Worm (Caenorhabditis elegans) whole organism, L4/young adult: ENCODE data around the gene vha-12.
"Not testable (repeated sequence)": the region's sequence is repeated elsewhere in the genome, so short reads cannot be mapped to it uniquely, and the experiment has no call there.

Experiments used
- W03F9.2 ChIP-seq: fragments of 150-350 bp; optimal IDR thresholded peaks from 2 replicates; lab custom pipeline; 2014; ENCODE audit warnings: missing biosample characterization, missing genetic modification characterization
- dao-5 ChIP-seq: sonication (generic microtip); optimal IDR thresholded peaks from 2 replicates; lab custom pipeline; 2016; ENCODE audit warnings: missing genotype, missing genetic modification characterization, moderate library complexity, missing compliant biosample characterization
- him-1 ChIP-seq: sonication (generic microtip); optimal IDR thresholded peaks from 2 replicates; lab custom pipeline; 2016; ENCODE audit warnings: missing genotype, missing genetic modification reagents, missing genetic modification characterization, missing compliant biosample characterization

vha-12 gene

ce11 chrX:4207385-4207784 is 16.5 kb downstream of the vha-12 start, which contains the start of gene F20B6.9:
Gene F20B6.9 (minus strand): TSS chrX:4207485.
- TF ChIP-seq him-1, W03F9.2, dao-5 (tag; lab: Kevin White, UChicago): not testable (repeated sequence)

DNA sequence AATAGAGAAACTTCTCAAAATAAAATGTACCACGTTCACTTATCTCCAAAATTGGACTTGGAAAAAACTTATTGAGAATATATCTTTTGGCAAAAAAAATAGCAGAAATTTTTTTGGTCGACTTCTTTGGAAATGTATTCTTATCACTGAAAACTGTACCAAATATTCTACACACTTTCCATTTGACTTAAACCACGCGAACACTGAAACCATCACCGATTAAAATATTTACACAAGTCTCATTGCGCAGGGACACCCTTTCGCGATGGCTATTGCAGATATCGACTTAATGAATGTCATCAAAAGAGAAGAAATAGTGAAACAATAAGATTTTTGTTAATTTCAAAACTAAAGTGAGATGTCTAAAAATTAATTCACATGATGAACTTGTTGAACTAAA is 17.6 kb downstream of the vha-12 start:
- TF ChIP-seq him-1 (tag; lab: Kevin White, UChicago): no peak
- TF ChIP-seq dao-5 (tag; lab: Kevin White, UChicago): no peak
- TF ChIP-seq W03F9.2 (tag; lab: Kevin White, UChicago): peak; percentile 23

DNA sequence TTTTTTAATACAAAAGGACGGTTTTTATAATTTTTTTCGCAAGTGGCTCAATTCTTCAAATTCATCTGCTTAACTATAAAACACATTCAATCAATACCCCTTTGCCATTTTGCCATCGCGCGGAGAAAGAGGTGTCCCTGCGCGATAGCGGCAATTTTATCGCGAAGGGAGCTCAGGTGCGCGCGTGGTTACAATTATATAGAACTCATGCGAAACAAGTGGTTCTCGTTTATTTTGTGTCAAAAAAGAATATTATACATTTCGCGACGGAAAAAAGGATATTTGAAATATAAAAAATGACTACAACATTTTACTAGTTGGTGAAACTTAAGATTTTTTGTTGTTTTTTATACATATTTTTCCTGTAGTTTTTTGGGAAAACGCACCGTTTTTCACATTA is 18.2 kb downstream of the vha-12 start:
- TF ChIP-seq dao-5 (tag; lab: Kevin White, UChicago) (peak; percentile 90), W03F9.2 (tag; lab: Kevin White, UChicago) (peak; percentile 98), him-1 (tag; lab: Kevin White, UChicago) (peak; percentile 100)

DNA sequence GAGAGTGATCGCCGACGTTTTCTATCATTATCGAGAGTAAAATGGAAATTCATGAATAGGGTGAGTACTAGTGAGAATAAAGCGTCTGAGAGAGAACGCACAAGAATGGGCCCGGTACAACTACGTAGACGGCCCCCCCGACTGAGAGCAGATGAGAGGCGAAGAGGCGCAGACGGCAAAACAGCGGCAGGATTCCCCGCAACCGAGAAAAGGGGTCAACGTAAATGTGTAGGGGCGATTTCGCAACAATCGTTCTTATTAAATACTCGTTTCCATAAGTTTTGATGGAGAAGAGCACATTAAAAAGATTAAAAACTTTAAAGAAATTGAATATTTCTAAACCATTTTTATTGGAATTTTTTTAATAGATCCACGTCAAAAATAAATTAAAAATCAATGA is 23.7 kb downstream of the vha-12 start:
- no peak for TF ChIP-seq W03F9.2 (tag; lab: Kevin White, UChicago)
- TF ChIP-seq him-1 (tag; lab: Kevin White, UChicago): peak; percentile 1
- no peak for TF ChIP-seq dao-5 (tag; lab: Kevin White, UChicago)

- no peak for TF ChIP-seq dao-5 (tag; lab: Kevin White, UChicago)
- no peak for TF ChIP-seq him-1 (tag; lab: Kevin White, UChicago)
- TF ChIP-seq W03F9.2 (tag; lab: Kevin White, UChicago): no peak
Observed at ce11 chrX:4215500-4216107, 24.7 kb downstream of the vha-12 start.

ce11 chrX:4216894-4217293 is 26.0 kb downstream of the vha-12 start, which contains the start of the genes F20B6.10 and hpk-1:
Gene F20B6.10 (minus strand): TSS chrX:4217196.
Gene hpk-1 (minus strand): TSS chrX:4217290.
- no peak for TF ChIP-seq him-1 (tag; lab: Kevin White, UChicago)
- TF ChIP-seq dao-5 (tag; lab: Kevin White, UChicago): no peak
- TF ChIP-seq W03F9.2 (tag; lab: Kevin White, UChicago): no peak

ce11 chrX:4218174-4218573 is 27.3 kb downstream of the vha-12 start, which contains the start of gene W01H2.2:
Gene W01H2.2 (minus strand): TSS chrX:4218458.
- TF ChIP-seq him-1 (tag; lab: Kevin White, UChicago) (no peak), W03F9.2 (tag; lab: Kevin White, UChicago) (no peak), dao-5 (tag; lab: Kevin White, UChicago) (no peak)

ce11 chrX:4219487-4219886 is 28.6 kb downstream of the vha-12 start:
- no peak for TF ChIP-seq W03F9.2 (tag; lab: Kevin White, UChicago)

DNA sequence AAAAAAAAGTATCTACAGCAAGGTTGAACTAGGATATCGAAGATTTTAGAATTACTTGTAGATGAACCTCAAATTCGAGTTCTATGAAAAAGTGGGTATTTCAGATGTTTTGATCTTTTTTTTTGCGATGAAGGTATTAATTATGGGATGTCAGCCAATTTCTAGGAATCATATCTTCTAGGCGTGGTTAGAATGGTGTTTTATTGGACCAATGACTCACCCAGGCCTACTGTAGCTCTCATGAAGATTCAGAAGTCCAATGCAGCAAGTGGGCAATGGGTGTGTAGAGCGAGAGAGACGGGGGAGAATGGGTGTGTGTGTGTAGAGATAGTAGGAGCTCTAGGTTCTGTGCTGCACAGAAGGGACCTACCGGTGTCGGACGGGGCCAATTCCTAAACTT is 31.3 kb downstream of the vha-12 start:
- TF ChIP-seq W03F9.2 (tag; lab: Kevin White, UChicago): no peak
- no peak for TF ChIP-seq him-1 (tag; lab: Kevin White, UChicago)
- TF ChIP-seq dao-5 (tag; lab: Kevin White, UChicago): no peak

- no peak for TF ChIP-seq W03F9.2 (tag; lab: Kevin White, UChicago)
- TF ChIP-seq dao-5 (tag; lab: Kevin White, UChicago): peak; percentile 65
- TF ChIP-seq him-1 (tag; lab: Kevin White, UChicago): peak; percentile 93
Observed at ce11 chrX:4222779-4223387, 32.0 kb downstream of the vha-12 start.

DNA sequence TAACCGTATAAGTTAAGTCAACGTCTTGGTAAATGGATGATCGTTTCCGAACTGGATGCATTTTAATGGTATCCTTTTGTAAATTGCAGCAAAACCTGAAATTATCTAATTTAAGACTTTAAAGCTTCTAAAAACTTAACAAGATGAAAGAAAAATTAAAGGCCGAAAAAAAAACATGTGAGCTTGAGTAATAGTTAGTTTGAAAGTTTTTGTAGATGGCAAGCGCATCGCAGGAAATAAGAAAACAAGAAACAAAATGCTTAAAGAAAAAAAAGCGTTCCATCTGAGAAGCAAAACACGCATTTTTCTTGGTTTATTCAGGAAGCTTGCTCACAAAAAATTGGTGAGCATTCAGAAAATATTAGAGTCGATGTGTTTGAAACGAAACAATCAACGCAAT is 44.9 kb downstream of the vha-12 start, which contains the start of gene rab-37:
Gene rab-37, minus strand, starts transcription at position 101 of the 400 bp plus-strand sequence.
- no peak for TF ChIP-seq him-1 (tag; lab: Kevin White, UChicago)

- TF ChIP-seq him-1 (tag; lab: Kevin White, UChicago): no peak
- no peak for TF ChIP-seq W03F9.2 (tag; lab: Kevin White, UChicago)
- TF ChIP-seq dao-5 (tag; lab: Kevin White, UChicago): no peak
Observed at ce11 chrX:4238971-4239370, 48.1 kb downstream of the vha-12 start.
